Fruit fly (Drosophila melanogaster) whole organism, pupa: ENCODE data around the gene Grd.
"Not testable (repeated sequence)": the region's sequence is repeated elsewhere in the genome, so short reads cannot be mapped to it uniquely, and the experiment has no call there.

Source experiments
- CG10348 ChIP-seq: fragments of 200-800 bp; sonication (Bioruptor generic); IDR thresholded peaks from 2 replicates; pipeline ENCODE4 v1.3.6; 2022; ENCODE audit warnings: missing biosample characterization, missing genetic modification characterization
- CG12605 ChIP-seq: fragments of 200-800 bp; sonication (Bioruptor generic); IDR thresholded peaks from 2 replicates; pipeline ENCODE4 v1.3.6; 2022; ENCODE audit warnings: missing biosample characterization, missing genetic modification characterization
- CG13204 ChIP-seq: fragments of 200-800 bp; sonication (Bioruptor generic); optimal IDR thresholded peaks from 2 replicates; lab custom pipeline; 2018; ENCODE audit warnings: missing biosample characterization, mild to moderate bottlenecking, missing genetic modification characterization, moderate library complexity
- CG14655 ChIP-seq: fragments of 200-800 bp; sonication (Bioruptor generic); optimal IDR thresholded peaks from 3 replicates; lab custom pipeline; 2017; ENCODE audit warnings: mild to moderate bottlenecking, missing biosample characterization, missing genetic modification reagents, missing genetic modification characterization
- CG15710 ChIP-seq: fragments of 200-800 bp; sonication (Bioruptor generic); optimal IDR thresholded peaks from 2 replicates; lab custom pipeline; 2018; ENCODE audit warnings: missing biosample characterization, mild to moderate bottlenecking, missing genetic modification characterization, moderate library complexity
- CG17806 ChIP-seq: fragments of 200-800 bp; sonication (Bioruptor generic); optimal IDR thresholded peaks from 2 replicates; lab custom pipeline; 2018; ENCODE audit warnings: missing biosample characterization, mild to moderate bottlenecking, missing genetic modification characterization, moderate library complexity
- CG32121 ChIP-seq: fragments of 200-800 bp; sonication (Bioruptor generic); IDR thresholded peaks from 2 replicates; pipeline ENCODE4 v1.3.6; 2022; ENCODE audit warnings: missing biosample characterization, missing genetic modification characterization
- CG34367 ChIP-seq: fragments of 200-800 bp; sonication (Bioruptor generic); optimal IDR thresholded peaks from 2 replicates; lab custom pipeline; 2018; ENCODE audit warnings: missing biosample characterization, mild to moderate bottlenecking, missing genetic modification characterization
- CG4496 ChIP-seq: fragments of 200-800 bp; sonication (Bioruptor generic); IDR thresholded peaks from 3 replicates; pipeline ENCODE4 v1.3.6; 2022; ENCODE audit warnings: missing biosample characterization, missing genetic modification characterization
- CG8159 ChIP-seq: fragments of 200-800 bp; sonication (Bioruptor generic); optimal IDR thresholded peaks from 3 replicates; lab custom pipeline; 2018; ENCODE audit warnings: missing biosample characterization, mild to moderate bottlenecking, missing genetic modification characterization, moderate library complexity
- CG8301 ChIP-seq: fragments of 200-800 bp; sonication (Bioruptor generic); optimal IDR thresholded peaks from 2 replicates; lab custom pipeline; 2018; ENCODE audit warnings: missing biosample characterization, mild to moderate bottlenecking, missing genetic modification characterization
- CG9948 ChIP-seq: fragments of 200-800 bp; sonication (Bioruptor generic); optimal IDR thresholded peaks from 2 replicates; lab custom pipeline; 2018; ENCODE audit warnings: missing biosample characterization, mild to moderate bottlenecking, missing genetic modification characterization, moderate library complexity
- D1 ChIP-seq: fragments of 200-800 bp; sonication (Bioruptor generic); optimal IDR thresholded peaks from 2 replicates; lab custom pipeline; 2018; ENCODE audit warnings: missing biosample characterization, mild to moderate bottlenecking, missing genetic modification characterization, moderate library complexity
- EcR ChIP-seq: fragments of 200-800 bp; sonication (Bioruptor generic); optimal IDR thresholded peaks from 3 replicates; lab custom pipeline; 2019; ENCODE audit warnings: missing biosample characterization, missing genetic modification characterization, mild to moderate bottlenecking, moderate library complexity, missing genetic modification reagents
- Ets98B ChIP-seq: fragments of 200-800 bp; sonication (Bioruptor generic); IDR thresholded peaks from 2 replicates; pipeline ENCODE4 v1.3.6; 2022; ENCODE audit warnings: missing biosample characterization, missing genetic modification characterization
- Pif1A ChIP-seq: fragments of 200-800 bp; sonication (Bioruptor generic); optimal IDR thresholded peaks from 3 replicates; lab custom pipeline; 2016; ENCODE audit warnings: missing biosample characterization, missing genetic modification characterization
- Pif1B ChIP-seq: fragments of 200-800 bp; sonication (Bioruptor generic); optimal IDR thresholded peaks from 3 replicates; lab custom pipeline; 2016; ENCODE audit warnings: missing biosample characterization, missing genetic modification characterization
- Snoo ChIP-seq: fragments of 200-800 bp; sonication (Bioruptor generic); optimal IDR thresholded peaks from 3 replicates; lab custom pipeline; 2017; ENCODE audit warnings: missing biosample characterization, mild to moderate bottlenecking, missing genetic modification characterization, inconsistent platforms
- fd96Ca ChIP-seq: fragments of 200-800 bp; sonication (Bioruptor generic); IDR thresholded peaks from 3 replicates; pipeline ENCODE4 v1.3.6; 2022; ENCODE audit warnings: missing biosample characterization, missing genetic modification characterization
- gl ChIP-seq: fragments of 200-800 bp; sonication (Bioruptor generic); optimal IDR thresholded peaks from 2 replicates; lab custom pipeline; 2018; ENCODE audit warnings: missing biosample characterization, mild to moderate bottlenecking, missing genetic modification characterization
- rn ChIP-seq: fragments of 200-800 bp; sonication (Bioruptor generic); IDR thresholded peaks from 2 replicates; pipeline ENCODE4 v1.3.6; 2022; ENCODE audit warnings: missing biosample characterization, missing genetic modification characterization

Grd gene

dm6 chr3L:17849517-17849916 is 26.4 kb downstream of the Grd start, which contains the start of gene TrpRS-m:
Gene TrpRS-m, plus strand, starts transcription at chr3L:17849727.
- TF ChIP-seq CG13204 (GFP tag; lab: Kevin White, UChicago) (no peak), D1 (tag; lab: Kevin White, UChicago) (peak; percentile 53)

- TF ChIP-seq fd96Ca (GFP tag; lab: Robert Waterston, UW) = peak; percentile 81
- no peak for TF ChIP-seq rn (GFP tag; lab: Robert Waterston, UW)
- no peak for TF ChIP-seq Pif1A (GFP tag; lab: Kevin White, UChicago)
- peak; percentile 85 for TF ChIP-seq CG8159 (tag; lab: Kevin White, UChicago)
- peak; percentile 46 for TF ChIP-seq Pif1B (GFP tag; lab: Kevin White, UChicago)
- peak; percentile 41 for TF ChIP-seq Snoo (tag; lab: Kevin White, UChicago)
- peak; percentile 85 for TF ChIP-seq Ets98B (GFP tag; lab: Robert Waterston, UW)
- TF ChIP-seq gl (tag; lab: Kevin White, UChicago) = no peak
- peak; percentile 71 for TF ChIP-seq CG4496 (GFP tag; lab: Robert Waterston, UW)
- TF ChIP-seq CG14655 (GFP tag; lab: Kevin White, UChicago) = peak; percentile 93
- peak; percentile 78 for TF ChIP-seq CG15710
- no peak for TF ChIP-seq EcR (GFP tag; lab: Kevin White, UChicago)
- peak; percentile 46 for TF ChIP-seq CG17806 (tag; lab: Kevin White, UChicago)
- TF ChIP-seq CG12605 = peak; percentile 52; the same call in 1 of the 2 replicates
- TF ChIP-seq CG10348 (GFP tag; lab: Robert Waterston, UW) = 0 out of 2 replicates have a peak, but pooled peaks have one; percentile 9
- TF ChIP-seq CG13204 (GFP tag; lab: Kevin White, UChicago) = no peak
- peak; percentile 50; the same call in 1 of the 2 replicates for TF ChIP-seq CG32121 (GFP tag; lab: Robert Waterston, UW)
- peak; percentile 79 for TF ChIP-seq CG8301
- TF ChIP-seq CG34367 (tag; lab: Kevin White, UChicago) = peak; percentile 47
- peak; percentile 83 for TF ChIP-seq CG9948 (tag; lab: Kevin White, UChicago)
- peak; percentile 40 for TF ChIP-seq D1 (tag; lab: Kevin White, UChicago)
- TF ChIP-seq, all 21 proteins: peak for 16
These were observed 33.7 kb downstream of the Grd start, which contains the start of gene CG5535 for dm6 chr3L:17856655-17857479. Gene CG5535, minus strand, starts transcription at chr3L:17856794.

dm6 chr3L:17858174-17858573 is 35.0 kb downstream of the Grd start, which contains the start of gene CG34002:
Gene CG34002, plus strand, starts transcription at chr3L:17858474.
- not testable (repeated sequence) for TF ChIP-seq CG4496 (GFP tag; lab: Robert Waterston, UW); CG13204 (GFP tag; lab: Kevin White, UChicago); CG15710
- TF ChIP-seq, all 21 proteins: peak for 0; not testable (repeated sequence) for 21

DNA sequence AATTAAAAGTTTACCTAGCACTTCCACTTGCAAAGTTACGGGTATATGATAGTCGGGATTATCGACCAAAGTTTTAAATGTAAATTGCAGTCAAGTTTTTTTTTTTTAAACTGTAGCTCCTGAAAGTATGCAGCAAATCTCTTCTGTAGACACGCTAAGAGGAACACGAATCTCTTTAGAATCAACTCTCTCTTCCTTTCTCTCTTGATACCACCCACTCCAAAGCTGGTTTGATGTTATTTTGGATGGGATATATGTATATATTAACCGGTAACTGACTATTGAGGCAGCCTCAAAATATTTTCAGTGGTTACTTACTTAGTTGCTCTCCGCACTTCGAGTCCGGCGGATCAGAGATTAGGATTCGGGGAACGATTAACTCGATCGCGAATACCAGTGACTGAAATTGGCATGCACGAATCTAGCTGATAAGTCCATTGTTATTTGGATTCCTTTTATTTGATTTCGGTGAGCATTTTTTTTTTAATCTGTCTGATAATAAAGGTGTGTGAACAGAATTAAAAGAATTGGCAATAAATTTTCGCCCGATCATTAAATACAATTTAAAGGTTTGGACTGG is 55.7 kb downstream of the Grd start, which contains the start of gene CG7408:
Gene CG7408 (plus strand): TSS at position 316 of the 580 bp plus-strand sequence.
- peak; percentile 55 for TF ChIP-seq D1 (tag; lab: Kevin White, UChicago)
- TF ChIP-seq EcR (GFP tag; lab: Kevin White, UChicago) = no peak
- no peak for TF ChIP-seq CG15710
- no peak for TF ChIP-seq fd96Ca (GFP tag; lab: Robert Waterston, UW)

DNA sequence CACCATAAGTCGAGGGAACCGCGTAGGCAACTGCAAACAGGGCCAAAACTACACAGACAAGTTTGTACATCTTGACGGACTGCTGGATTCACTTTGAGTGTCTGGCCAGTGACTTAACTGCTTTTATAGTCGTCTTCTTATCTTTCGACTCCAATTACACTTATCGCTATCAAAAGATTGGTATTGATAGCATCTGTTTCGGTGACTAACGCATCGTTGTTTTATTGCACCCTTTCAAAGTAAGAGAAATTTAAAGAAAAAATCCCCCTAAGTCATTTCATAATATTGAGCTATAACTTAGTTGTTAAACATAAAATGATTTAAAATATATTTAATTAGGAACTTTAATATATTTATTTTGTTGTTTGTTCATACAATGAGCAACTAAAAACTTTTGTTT is 61.1 kb downstream of the Grd start, which contains the start of gene CG5506:
Gene CG5506 (minus strand): TSS at position 101 of the 400 bp plus-strand sequence.
- TF ChIP-seq gl (tag; lab: Kevin White, UChicago) (no peak), fd96Ca (GFP tag; lab: Robert Waterston, UW) (no peak), CG34367 (tag; lab: Kevin White, UChicago) (no peak), CG13204 (GFP tag; lab: Kevin White, UChicago) (no peak)
- TF ChIP-seq, all 21 proteins: peak for 0

DNA sequence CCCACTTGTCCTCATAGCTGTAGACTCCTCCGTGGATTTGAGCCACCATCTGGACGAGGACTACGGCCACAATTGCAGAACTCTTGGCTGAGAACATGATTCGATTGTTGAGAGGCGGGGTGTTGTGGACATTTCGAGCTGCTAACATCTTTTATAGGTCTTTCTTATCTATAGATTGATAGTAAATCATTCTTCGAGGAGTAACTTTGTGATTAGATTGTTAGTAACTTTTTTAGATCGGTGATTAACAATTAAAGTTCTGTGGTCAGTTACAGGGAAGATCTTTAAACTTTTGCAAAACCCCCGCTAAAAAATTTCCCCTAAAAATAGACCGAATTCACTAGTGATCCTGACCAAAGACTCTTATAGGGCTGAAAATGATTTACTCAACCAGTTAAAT is 63.4 kb downstream of the Grd start, which contains the start of gene CG16775:
Gene CG16775 (minus strand): TSS at position 101 of the 400 bp plus-strand sequence.
- no peak for TF ChIP-seq CG10348 (GFP tag; lab: Robert Waterston, UW)
- no peak for TF ChIP-seq CG8159 (tag; lab: Kevin White, UChicago)
- no peak for TF ChIP-seq CG12605
- no peak for TF ChIP-seq rn (GFP tag; lab: Robert Waterston, UW)
- no peak for TF ChIP-seq CG14655 (GFP tag; lab: Kevin White, UChicago)
